Worm (Caenorhabditis elegans) whole organism, L4/young adult: ENCODE measurements around the gene T07E3.3.

Source experiments
- W03F9.2 ChIP-seq: fragments of 150-350 bp; optimal IDR thresholded peaks from 2 replicates; lab custom pipeline; 2014; ENCODE audit warnings: missing biosample characterization, missing genetic modification characterization
- dao-5 ChIP-seq: sonication (generic microtip); optimal IDR thresholded peaks from 2 replicates; lab custom pipeline; 2016; ENCODE audit warnings: missing genotype, missing genetic modification characterization, moderate library complexity, missing compliant biosample characterization
- him-1 ChIP-seq: sonication (generic microtip); optimal IDR thresholded peaks from 2 replicates; lab custom pipeline; 2016; ENCODE audit warnings: missing genotype, missing genetic modification reagents, missing genetic modification characterization, missing compliant biosample characterization

ce11 chrIII:6888497-6888896 lies 15.2 kb upstream of the T07E3.3 start:
- TF ChIP-seq W03F9.2 (tag; lab: Kevin White, UChicago) = no peak
- TF ChIP-seq him-1 (tag; lab: Kevin White, UChicago) = no peak
- peak; percentile 79 for TF ChIP-seq dao-5
